Worm (Caenorhabditis elegans) whole organism, L4 larva: ENCODE data around the gene F16G10.2.

Experiments used
- D1046.2 ChIP-seq: fragments of 200-800 bp; sonication (Bioruptor generic); IDR thresholded peaks from 2 replicates; pipeline ENCODE4 v1.3.6; 2022; ENCODE audit warnings: missing genetic modification characterization, missing compliant biosample characterization
- R02D3.7 ChIP-seq: fragments of 150-350 bp; sonication (generic microtip); optimal IDR thresholded peaks from 3 replicates; lab custom pipeline; 2014; ENCODE audit warnings: missing biosample characterization, missing genetic modification characterization
- T20F7.1 ChIP-seq: fragments of 200-800 bp; sonication (Bioruptor generic); optimal IDR thresholded peaks from 2 replicates; lab custom pipeline; 2018; ENCODE audit warnings: mild to moderate bottlenecking, missing genetic modification characterization, missing compliant biosample characterization
- T26A8.4 ChIP-seq: fragments of 200-800 bp; sonication (Bioruptor generic); IDR thresholded peaks from 2 replicates; pipeline ENCODE4 v1.3.6; 2022; ENCODE audit warnings: missing genetic modification characterization, missing compliant biosample characterization
- ZK546.5 ChIP-seq, 2 experiments: sonication (generic microtip); optimal IDR thresholded peaks; 2 replicates each; lab custom pipeline; 2017; ENCODE audit warnings: missing biosample characterization in 2 of 2, missing genetic modification characterization in 2 of 2
- aha-1 ChIP-seq: fragments of 150-350 bp; peaks from one replicate; lab custom pipeline; 2014; ENCODE audit warnings: missing biosample characterization, missing genetic modification characterization
- ceh-20 ChIP-seq: fragments of 200-800 bp; sonication (Bioruptor generic); IDR thresholded peaks from 2 replicates; pipeline ENCODE4 v1.3.6; 2022; ENCODE audit warnings: missing genetic modification reagents, missing genetic modification characterization, missing compliant biosample characterization
- ceh-62 ChIP-seq: sonication (generic microtip); optimal IDR thresholded peaks from 2 replicates; lab custom pipeline; 2017; ENCODE audit warnings: missing biosample characterization, missing genetic modification characterization
- ceh-82 ChIP-seq: sonication (generic microtip); optimal IDR thresholded peaks from 2 replicates; lab custom pipeline; 2017; ENCODE audit warnings: missing biosample characterization, missing genetic modification characterization
- cey-2 ChIP-seq: sonication (generic microtip); optimal IDR thresholded peaks from 3 replicates; lab custom pipeline; 2017; ENCODE audit warnings: missing genetic modification characterization, mild to moderate bottlenecking, missing compliant biosample characterization, antibody characterized with exemption, borderline replicate concordance; ENCODE audit not compliant: insufficient read depth
- daf-16 ChIP-seq, 3 experiments: sonication (generic microtip); optimal IDR thresholded peaks; 2 replicates each; lab custom pipeline; 2016 to 2017; ENCODE audit warnings: missing genetic modification characterization in 3 of 3, missing genetic modification reagents in 3 of 3, mild to moderate bottlenecking in 2 of 3, missing compliant biosample characterization in 2 of 3, missing biosample characterization in 1 of 3, moderate library complexity in 1 of 3
- dmd-6 ChIP-seq: fragments of 200-800 bp; sonication (Bioruptor generic); IDR thresholded peaks from 2 replicates; pipeline ENCODE4 v1.3.6; 2022; ENCODE audit warnings: missing genetic modification reagents, missing genetic modification characterization, missing compliant biosample characterization
- duxl-1 ChIP-seq: sonication (generic microtip); optimal IDR thresholded peaks from 2 replicates; lab custom pipeline; 2016; ENCODE audit warnings: mild to moderate bottlenecking, missing genetic modification characterization, moderate library complexity, missing compliant biosample characterization; ENCODE audit not compliant: poor library complexity
- fos-1 ChIP-seq: fragments of 150-350 bp; optimal IDR thresholded peaks from 2 replicates; lab custom pipeline; 2014; ENCODE audit warnings: missing biosample characterization, missing genetic modification characterization
- lin-13 ChIP-seq: fragments of 150-350 bp; optimal IDR thresholded peaks from 2 replicates; lab custom pipeline; 2014; ENCODE audit warnings: missing biosample characterization, missing genetic modification reagents, missing genetic modification characterization
- lin-38 ChIP-seq: fragments of 200-800 bp; sonication (Bioruptor generic); IDR thresholded peaks from 2 replicates; pipeline ENCODE4 v1.3.6; 2022; ENCODE audit warnings: missing genetic modification reagents, missing genetic modification characterization, missing compliant biosample characterization
- lsy-2 ChIP-seq, 2 experiments: fragments of 150-350 bp in 1 of 2; sonication (generic microtip) in 1 of 2; optimal IDR thresholded peaks; 2 replicates each; lab custom pipeline; 2014 to 2017; ENCODE audit warnings: missing biosample characterization in 2 of 2, missing genetic modification characterization in 2 of 2
- madf-5 ChIP-seq, 2 experiments: fragments of 200-800 bp; sonication (Bioruptor generic); IDR thresholded peaks; 2 replicates each; pipeline ENCODE4 v1.3.6; 2022; ENCODE audit warnings: missing compliant biosample characterization in 2 of 2, missing genetic modification characterization in 2 of 2
- mdt-29 ChIP-seq: fragments of 200-800 bp; sonication (Bioruptor generic); IDR thresholded peaks from 2 replicates; pipeline ENCODE4 v1.3.6; 2022; ENCODE audit warnings: missing genetic modification reagents, missing genetic modification characterization, missing compliant biosample characterization
- mxl-3 ChIP-seq: fragments of 200-800 bp; sonication (Bioruptor generic); optimal IDR thresholded peaks from 2 replicates; lab custom pipeline; 2018; ENCODE audit warnings: mild to moderate bottlenecking, missing genetic modification characterization, missing compliant biosample characterization
- nhr-102 ChIP-seq: sonication (generic microtip); optimal IDR thresholded peaks from 2 replicates; lab custom pipeline; 2016; ENCODE audit warnings: mild to moderate bottlenecking, missing genetic modification characterization, moderate library complexity, missing compliant biosample characterization
- nhr-25 ChIP-seq: sonication (generic microtip); optimal IDR thresholded peaks from 2 replicates; lab custom pipeline; 2017; ENCODE audit warnings: missing genetic modification characterization, mild to moderate bottlenecking, missing compliant biosample characterization, antibody characterized with exemption, moderate library complexity, borderline replicate concordance; ENCODE audit not compliant: insufficient read depth
- nhr-28 ChIP-seq: fragments of 150-350 bp; optimal IDR thresholded peaks from 2 replicates; lab custom pipeline; 2014; ENCODE audit warnings: missing biosample characterization, missing genetic modification characterization
- nhr-41 ChIP-seq: fragments of 200-800 bp; sonication (Bioruptor generic); IDR thresholded peaks from 2 replicates; pipeline ENCODE4 v1.3.6; 2022; ENCODE audit warnings: missing genetic modification reagents, missing genetic modification characterization, missing compliant biosample characterization
- nhr-42 ChIP-seq: fragments of 200-800 bp; sonication (Bioruptor generic); IDR thresholded peaks from 2 replicates; pipeline ENCODE4 v1.3.6; 2022; ENCODE audit warnings: missing genetic modification characterization, missing compliant biosample characterization
- nhr-6 ChIP-seq: fragments of 150-350 bp; optimal IDR thresholded peaks from 2 replicates; lab custom pipeline; 2014; ENCODE audit warnings: missing biosample characterization, missing genetic modification characterization
- nhr-76 ChIP-seq: fragments of 150-350 bp; optimal IDR thresholded peaks from 2 replicates; lab custom pipeline; 2014; ENCODE audit warnings: missing biosample characterization, missing genetic modification characterization
- nhr-77 ChIP-seq: fragments of 150-350 bp; optimal IDR thresholded peaks from 2 replicates; lab custom pipeline; 2014; ENCODE audit warnings: missing biosample characterization, missing genetic modification characterization
- pha-4 ChIP-seq, 2 experiments: fragments of 150-350 bp in 1 of 2; fragments of 200-800 bp in 1 of 2; sonication (Bioruptor generic) in 1 of 2; IDR thresholded peaks in 1 of 2; optimal IDR thresholded peaks in 1 of 2; 2 replicates each; pipeline versions ENCODE4 v1.3.6 to Lab custom; 2014 to 2022; ENCODE audit warnings: missing genetic modification characterization in 2 of 2, missing genetic modification reagents in 2 of 2, missing biosample characterization in 1 of 2, missing compliant biosample characterization in 1 of 2
- pqm-1 ChIP-seq: sonication (generic microtip); optimal IDR thresholded peaks from 2 replicates; lab custom pipeline; 2017; ENCODE audit warnings: missing biosample characterization, missing genetic modification characterization
- skn-1 ChIP-seq: fragments of 150-350 bp; optimal IDR thresholded peaks from 2 replicates; lab custom pipeline; 2014; ENCODE audit warnings: missing biosample characterization, missing genetic modification characterization
- snpc-1.2 ChIP-seq: fragments of 200-800 bp; sonication (Bioruptor generic); IDR thresholded peaks from 2 replicates; pipeline ENCODE4 v1.3.6; 2022; ENCODE audit warnings: missing genetic modification reagents, missing genetic modification characterization, missing compliant biosample characterization
- spr-1 ChIP-seq: sonication (generic microtip); optimal IDR thresholded peaks from 2 replicates; lab custom pipeline; 2016; ENCODE audit warnings: mild to moderate bottlenecking, missing genetic modification characterization, missing compliant biosample characterization
- tag-97 ChIP-seq: fragments of 200-800 bp; sonication (Bioruptor generic); IDR thresholded peaks from 2 replicates; pipeline ENCODE4 v1.3.6; 2022; ENCODE audit warnings: missing genetic modification characterization, missing compliant biosample characterization
- unc-130 ChIP-seq: sonication (generic microtip); optimal IDR thresholded peaks from 2 replicates; lab custom pipeline; 2016; ENCODE audit warnings: missing genetic modification reagents, missing genetic modification characterization, missing compliant biosample characterization
- unc-62 ChIP-seq, 3 experiments: fragments of 150-350 bp in 1 of 3; sonication (generic microtip); optimal IDR thresholded peaks in 2 of 3; peaks in 1 of 3; 1 replicate in 1 of 3; 2 replicates in 2 of 3; lab custom pipeline; 2014 to 2017; ENCODE audit warnings: missing biosample characterization in 3 of 3, missing genetic modification characterization in 3 of 3, missing genetic modification reagents in 3 of 3, missing genotype in 1 of 3
- vab-7 ChIP-seq: fragments of 200-800 bp; sonication (Bioruptor generic); IDR thresholded peaks from 2 replicates; pipeline ENCODE4 v1.3.6; 2022; ENCODE audit warnings: missing genetic modification reagents, missing genetic modification characterization, missing compliant biosample characterization

F16G10.2 gene

DNA sequence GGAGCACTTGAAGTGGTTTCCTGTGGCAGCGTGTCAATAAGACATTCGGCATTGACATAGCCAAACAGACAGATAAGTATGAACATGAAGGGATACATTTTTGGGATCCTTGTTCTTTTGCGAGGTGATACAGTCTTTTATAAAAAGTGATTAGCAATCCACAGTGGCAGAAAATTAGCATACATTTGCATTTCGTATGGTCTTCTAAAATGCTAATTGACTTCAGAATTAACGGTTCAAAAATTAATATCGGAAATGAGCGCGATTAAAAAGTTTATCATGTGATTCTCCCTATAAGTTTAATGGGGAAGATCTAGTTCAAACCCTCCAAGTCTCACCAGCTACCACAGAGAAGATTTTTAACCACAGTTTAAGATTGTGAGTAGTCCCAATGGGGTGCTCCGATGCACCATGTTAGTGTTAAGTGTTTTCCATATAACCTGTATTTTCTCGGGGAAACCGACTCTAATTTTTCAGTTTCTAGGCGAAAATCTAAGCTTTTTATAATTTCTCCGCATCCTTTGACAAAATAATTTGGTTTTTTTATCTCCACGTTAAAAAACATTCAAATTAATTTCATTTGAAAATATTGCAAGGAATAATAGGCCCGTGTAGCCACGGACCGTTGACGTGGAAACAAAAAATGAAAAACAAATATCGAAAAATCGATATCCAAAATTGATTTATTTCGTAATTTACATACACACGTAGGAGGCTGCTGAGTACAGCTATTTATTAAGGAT, 8.3 kb upstream of the F16G10.2 start, which contains the start of the genes F43C11.12 and F16G10.5:
TSS of gene F43C11.12 (minus strand) at position 101 of the 743 bp plus-strand sequence.
TSS of gene F16G10.5 (plus strand) at position 693 of the 743 bp plus-strand sequence.
- TF ChIP-seq unc-62 (GFP tag; optimal IDR thresholded peaks at IDR 0.05 in 1 of 2; lab: Kevin White, UChicago) (peak in 1 of 2 experiments; percentile 32), unc-62 (tag; optimal IDR thresholded peaks at IDR 0.05; lab: Kevin White, UChicago) (no peak), D1046.2 (GFP tag; lab: Robert Waterston, UW) (no peak)
- TF ChIP-seq, all 104 proteins: peak for 1

DNA sequence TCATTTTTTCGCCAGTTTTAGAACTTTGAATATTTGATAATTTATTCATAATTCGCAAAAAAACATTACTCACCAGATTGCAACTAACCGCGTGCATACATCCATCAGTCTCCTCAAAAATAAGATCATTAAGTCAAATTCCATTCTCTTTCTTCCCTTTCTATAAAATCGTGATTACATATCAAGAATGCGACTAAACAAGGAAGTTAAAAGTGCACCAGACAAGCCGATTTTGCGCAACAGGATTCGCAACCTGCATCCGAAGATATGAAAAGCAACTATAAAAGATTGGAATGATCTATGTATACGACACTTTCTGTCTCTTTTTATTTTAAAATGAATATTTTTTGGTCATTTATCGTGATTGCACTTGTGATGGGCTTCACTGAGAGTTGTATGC, 6.1 kb upstream of the F16G10.2 start, which contains the start of gene hpo-25:
TSS of gene hpo-25 (plus strand) at position 301 of the 400 bp plus-strand sequence.
- TF ChIP-seq aha-1 (tag; lab: Kevin White, UChicago) (peak; percentile 6), lsy-2 (tag; optimal IDR thresholded peaks at IDR 0.05; lab: Kevin White, UChicago) (no peak)

DNA sequence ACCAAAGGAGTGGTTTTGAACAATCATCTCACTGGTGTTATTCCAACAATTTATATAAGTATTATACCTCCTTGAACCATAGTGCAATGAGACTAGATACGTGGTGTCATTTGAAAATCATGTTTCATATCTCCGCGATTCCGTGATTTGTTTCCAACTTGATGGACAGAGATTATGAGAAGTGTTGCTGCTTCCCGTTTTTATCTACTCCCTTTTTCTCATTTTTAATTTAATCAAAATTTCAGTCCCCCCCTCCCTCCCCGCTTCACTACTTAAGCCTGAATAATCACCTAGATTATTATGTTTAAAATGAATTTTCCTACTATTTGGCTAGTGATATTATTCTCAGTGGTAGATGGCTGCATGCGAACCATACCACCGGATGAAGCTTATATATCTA, 3.0 kb upstream of the F16G10.2 start, which contains the start of gene F16G10.3:
TSS of gene F16G10.3 (plus strand) at position 301 of the 400 bp plus-strand sequence.
- TF ChIP-seq aha-1 (tag; lab: Kevin White, UChicago) (peak; percentile 66), lin-13 (GFP tag; lab: Kevin White, UChicago) (no peak)

DNA sequence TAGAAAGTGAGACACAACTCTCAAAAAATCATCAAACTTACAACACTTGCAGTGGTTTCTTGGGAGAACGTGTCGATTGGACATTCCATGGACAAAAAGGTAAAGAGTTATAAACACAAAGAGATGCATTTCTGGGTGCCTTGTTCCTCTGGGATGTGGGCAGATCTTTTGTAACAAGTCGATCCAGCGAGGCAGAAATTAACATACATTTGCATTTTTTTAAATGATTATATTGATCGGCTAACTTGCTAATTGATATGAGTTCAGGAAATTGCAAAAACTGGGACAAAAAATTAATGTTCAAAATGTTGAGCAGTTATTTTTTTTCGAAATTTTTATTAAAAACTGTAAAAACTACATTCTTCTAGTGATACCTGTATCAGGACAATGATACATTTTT, 2.7 kb downstream of the F16G10.2 start, which contains the start of gene F16G10.6:
TSS of gene F16G10.6 (minus strand) at position 101 of the 400 bp plus-strand sequence.
- TF ChIP-seq lin-38: no peak
- TF ChIP-seq pqm-1: no peak
- no peak for TF ChIP-seq unc-130
- TF ChIP-seq snpc-1.2 (GFP tag; lab: Robert Waterston, UW): no peak
- peak in 1 of 2 experiments; percentile 1 for TF ChIP-seq unc-62 (GFP tag; optimal IDR thresholded peaks at IDR 0.05 in 1 of 2; lab: Kevin White, UChicago)
- no peak for TF ChIP-seq unc-62 (tag; optimal IDR thresholded peaks at IDR 0.05; lab: Kevin White, UChicago)

DNA sequence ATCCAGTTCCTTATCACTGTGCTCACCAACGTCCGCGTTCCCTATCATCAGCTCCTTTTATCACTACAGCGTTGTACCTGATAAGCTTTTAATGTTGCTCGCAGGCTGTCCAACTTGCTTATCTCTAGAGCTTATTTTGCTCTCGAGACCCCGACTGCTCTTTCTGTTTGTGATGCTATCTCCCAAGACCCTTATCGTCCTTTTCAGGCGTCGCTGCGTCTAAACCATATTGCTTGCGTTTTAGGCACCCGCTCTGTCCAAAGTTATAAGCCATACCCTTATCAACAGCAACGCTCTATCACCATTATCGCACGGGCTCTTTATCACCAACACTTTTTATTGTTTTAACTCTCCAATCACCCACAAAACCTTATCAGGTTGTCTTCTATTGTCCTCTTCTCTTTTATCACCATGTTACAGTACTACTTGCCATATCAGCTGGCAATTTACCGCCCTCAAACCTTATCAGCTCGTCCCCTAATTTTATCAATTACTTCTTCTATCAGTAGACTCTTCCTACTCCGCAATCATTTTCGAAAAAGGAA, 3.5 kb downstream of the F16G10.2 start:
- TF ChIP-seq pha-4 (GFP tag; IDR thresholded peaks at IDR 0.05; lab: Robert Waterston, UW) (peak; percentile 92), pha-4 (tag; optimal IDR thresholded peaks at IDR 0.05; lab: Kevin White, UChicago) (no peak), ceh-20 (peak; percentile 84; the same call in 1 of the 2 replicates), T20F7.1 (GFP tag; lab: Kevin White, UChicago) (peak; percentile 81), tag-97 (GFP tag; lab: Robert Waterston, UW) (no peak), duxl-1 (tag; lab: Kevin White, UChicago) (peak; percentile 77), ceh-82 (no peak), fos-1 (peak; percentile 88), spr-1 (tag; lab: Kevin White, UChicago) (peak; percentile 29), daf-16 (GFP tag; optimal IDR thresholded peaks at IDR 0.05; lab: Kevin White, UChicago) (peak in 1 of 2 experiments; percentile 98), daf-16 (tag; optimal IDR thresholded peaks at IDR 0.05; lab: Kevin White, UChicago) (peak; percentile 94), cey-2 (peak; percentile 93), nhr-76 (tag; lab: Kevin White, UChicago) (no peak), mxl-3 (GFP tag; lab: Kevin White, UChicago) (peak; percentile 66), ZK546.5 (tag; optimal IDR thresholded peaks at IDR 0.05; lab: Kevin White, UChicago) (no peak), madf-5 (GFP tag; IDR thresholded peaks at IDR 0.05; lab: Robert Waterston, UW) (no peak), vab-7 (GFP tag; lab: Robert Waterston, UW) (no peak), skn-1 (no peak), mdt-29 (GFP tag; lab: Robert Waterston, UW) (peak; percentile 51; the same call in 1 of the 2 replicates), lin-13 (GFP tag; lab: Kevin White, UChicago) (peak; percentile 27), pqm-1 (peak; percentile 100), ceh-62 (tag; lab: Kevin White, UChicago) (no peak), nhr-28 (tag; lab: Kevin White, UChicago) (peak; percentile 95), dmd-6 (GFP tag; lab: Robert Waterston, UW) (peak; percentile 96), unc-130 (no peak), nhr-41 (GFP tag; lab: Robert Waterston, UW) (peak; percentile 93), R02D3.7 (tag; lab: Kevin White, UChicago) (no peak), nhr-25 (tag; lab: Kevin White, UChicago) (no peak), nhr-42 (GFP tag; lab: Robert Waterston, UW) (peak; percentile 81), nhr-102 (tag; lab: Kevin White, UChicago) (peak; percentile 97), aha-1 (tag; lab: Kevin White, UChicago) (peak; percentile 97), nhr-6 (tag; lab: Kevin White, UChicago) (peak; percentile 51), nhr-77 (peak; percentile 86), T26A8.4 (peak; percentile 55; the same call in 1 of the 2 replicates)
